Comparison of ENCODE assay signal across 6 worm cellular contexts in genomic region chrX:4480800-4481199, ce11.
TF ChIP-seq lines count a peak whose summit lies in the region.

No protein-coding gene starts in this region.

TF ChIP-seq in whole organism, L1 larva, 84 proteins besides CTCF, POLR2A, EP300 and RAD21:
- TF ChIP-seq unc-98 (GFP tag; IDR thresholded peaks at IDR 0.05; lab: Robert Waterston, UW): no peak
- TF ChIP-seq hlh-17 (GFP tag; optimal IDR thresholded peaks at IDR 0.05; lab: Kevin White, UChicago; ENCODE audit: borderline replicate concordance): no peak
- TF ChIP-seq lin-13 (GFP tag; optimal IDR thresholded peaks at IDR 0.05; lab: Kevin White, UChicago): no peak
- peak; percentile 85 for TF ChIP-seq elt-2 (tag; optimal IDR thresholded peaks at IDR 0.05; lab: Kevin White, UChicago)
- TF ChIP-seq egl-13 (tag; optimal IDR thresholded peaks at IDR 0.05; lab: Kevin White, UChicago): no peak
- no peak for TF ChIP-seq unc-62 (GFP tag; optimal IDR thresholded peaks at IDR 0.05; lab: Kevin White, UChicago)
- no peak for TF ChIP-seq fkh-10 (GFP tag; optimal IDR thresholded peaks at IDR 0.05; lab: Kevin White, UChicago)
- TF ChIP-seq nhr-19 (GFP tag; conservative IDR thresholded peaks at IDR 0.05; lab: Robert Waterston, UW): no peak
- no peak for TF ChIP-seq aha-1 (tag; optimal IDR thresholded peaks at IDR 0.05; lab: Kevin White, UChicago)
- TF ChIP-seq lin-35 (GFP tag; optimal IDR thresholded peaks at IDR 0.05; lab: Kevin White, UChicago): peak in 1 of 2 experiments; percentile 17
- no peak for TF ChIP-seq nhr-76 (tag; optimal IDR thresholded peaks at IDR 0.05; lab: Kevin White, UChicago)
- no peak for TF ChIP-seq hpl-2 (GFP tag; optimal IDR thresholded peaks at IDR 0.05; lab: Kevin White, UChicago)
- no peak for TF ChIP-seq lin-39 (tag; optimal IDR thresholded peaks at IDR 0.05; lab: Kevin White, UChicago)
- TF ChIP-seq nhr-77 (tag; optimal IDR thresholded peaks at IDR 0.05; lab: Kevin White, UChicago): no peak
- peak; percentile 31 for TF ChIP-seq pqm-1 (tag; optimal IDR thresholded peaks at IDR 0.05; lab: Kevin White, UChicago)
- no peak for TF ChIP-seq aly-2 (tag; optimal IDR thresholded peaks at IDR 0.05; lab: Kevin White, UChicago)

TF ChIP-seq in whole organism, L2 larva, 48 proteins besides CTCF, POLR2A, EP300 and RAD21:
- TF ChIP-seq R02D3.7 (tag; optimal IDR thresholded peaks at IDR 0.05; lab: Kevin White, UChicago) (no peak), nhr-6 (tag; optimal IDR thresholded peaks at IDR 0.05; lab: Kevin White, UChicago) (no peak), crh-2 (tag; optimal IDR thresholded peaks at IDR 0.05; lab: Kevin White, UChicago) (peak; percentile 39), Y55F3AM.14 (GFP tag; optimal IDR thresholded peaks at IDR 0.05; lab: Kevin White, UChicago) (no peak), sma-3 (GFP tag; optimal IDR thresholded peaks at IDR 0.05; lab: Kevin White, UChicago) (no peak), fos-1 (tag; optimal IDR thresholded peaks at IDR 0.05; lab: Kevin White, UChicago) (peak; percentile 91)

TF ChIP-seq in whole organism, L3 larva, 47 proteins besides CTCF, POLR2A, EP300 and RAD21 (continues in another document):
- no peak for TF ChIP-seq nhr-23 (tag; optimal IDR thresholded peaks at IDR 0.05; lab: Kevin White, UChicago)
- no peak for TF ChIP-seq nhr-77 (tag; optimal IDR thresholded peaks at IDR 0.05; lab: Kevin White, UChicago)
- TF ChIP-seq fkh-2 (tag; optimal IDR thresholded peaks at IDR 0.05; lab: Kevin White, UChicago): no peak
- TF ChIP-seq snpc-4 (tag; optimal IDR thresholded peaks at IDR 0.05; lab: Kevin White, UChicago): no peak
- no peak for TF ChIP-seq nhr-67 (tag; optimal IDR thresholded peaks at IDR 0.05; lab: Kevin White, UChicago)
- TF ChIP-seq elt-2 (tag; optimal IDR thresholded peaks at IDR 0.05; lab: Kevin White, UChicago): peak; percentile 89
- no peak for TF ChIP-seq nhr-76 (tag; optimal IDR thresholded peaks at IDR 0.05; lab: Kevin White, UChicago)
- no peak for TF ChIP-seq hmg-11 (tag; optimal IDR thresholded peaks at IDR 0.05; lab: Kevin White, UChicago)
- no peak for TF ChIP-seq eor-1 (tag; optimal IDR thresholded peaks at IDR 0.05; lab: Kevin White, UChicago)
- no peak for TF ChIP-seq nhr-237 (tag; optimal IDR thresholded peaks at IDR 0.05; lab: Kevin White, UChicago)
- peak; percentile 82 for TF ChIP-seq pqm-1 (tag; optimal IDR thresholded peaks at IDR 0.05; lab: Kevin White, UChicago)
- TF ChIP-seq lin-15B (tag; optimal IDR thresholded peaks at IDR 0.05; lab: Kevin White, UChicago): no peak
- TF ChIP-seq nhr-28 (tag; optimal IDR thresholded peaks at IDR 0.05; lab: Kevin White, UChicago): no peak
- no peak for TF ChIP-seq nfya-1 (tag; optimal IDR thresholded peaks at IDR 0.05; lab: Kevin White, UChicago; ENCODE audit: insufficient read depth)
- TF ChIP-seq skn-1 (tag; optimal IDR thresholded peaks at IDR 0.05; lab: Kevin White, UChicago): no peak
- no peak for TF ChIP-seq ztf-4 (tag; optimal IDR thresholded peaks at IDR 0.05; lab: Kevin White, UChicago)
- TF ChIP-seq jun-1 (tag; optimal IDR thresholded peaks at IDR 0.05; lab: Kevin White, UChicago): no peak
- peak; percentile 14 for TF ChIP-seq pha-4 (tag; optimal IDR thresholded peaks at IDR 0.05; lab: Kevin White, UChicago)
- no peak for TF ChIP-seq fos-1 (tag; optimal IDR thresholded peaks at IDR 0.05; lab: Kevin White, UChicago)

TF ChIP-seq in whole organism, L4 larva, 104 proteins besides CTCF, POLR2A, EP300 and RAD21:
- TF ChIP-seq hlh-11 (tag; optimal IDR thresholded peaks at IDR 0.05; lab: Kevin White, UChicago): peak; percentile 62
- no peak for TF ChIP-seq unc-130 (GFP tag; optimal IDR thresholded peaks at IDR 0.05; lab: Kevin White, UChicago)
- TF ChIP-seq nhr-28 (tag; optimal IDR thresholded peaks at IDR 0.05; lab: Kevin White, UChicago): peak; percentile 70
- TF ChIP-seq nhr-77 (tag; optimal IDR thresholded peaks at IDR 0.05; lab: Kevin White, UChicago): peak; percentile 9
- TF ChIP-seq pqm-1 (tag; optimal IDR thresholded peaks at IDR 0.05; lab: Kevin White, UChicago): peak; percentile 90
- TF ChIP-seq dmd-6 (GFP tag; IDR thresholded peaks at IDR 0.05; lab: Robert Waterston, UW): peak; percentile 36
- TF ChIP-seq daf-16 (GFP tag; optimal IDR thresholded peaks at IDR 0.05; lab: Kevin White, UChicago): no peak
- TF ChIP-seq daf-16 (tag; optimal IDR thresholded peaks at IDR 0.05; lab: Kevin White, UChicago): peak; percentile 65
- TF ChIP-seq nhr-11 (tag; optimal IDR thresholded peaks at IDR 0.05; lab: Kevin White, UChicago): no peak
- peak; percentile 55 for TF ChIP-seq dve-1 (tag; optimal IDR thresholded peaks at IDR 0.05; lab: Kevin White, UChicago; ENCODE audit: insufficient read depth)

TF ChIP-seq in whole organism, late embryonic, 69 proteins besides CTCF, POLR2A, EP300 and RAD21:
- TF ChIP-seq hlh-8 (tag; optimal IDR thresholded peaks at IDR 0.05; lab: Kevin White, UChicago) (no peak), elt-2 (tag; optimal IDR thresholded peaks at IDR 0.05; lab: Kevin White, UChicago) (peak; percentile 31), pha-4 (tag; optimal IDR thresholded peaks at IDR 0.05; lab: Kevin White, UChicago) (no peak), ceh-48 (tag; optimal IDR thresholded peaks at IDR 0.05; lab: Kevin White, UChicago) (no peak), hlh-30 (tag; optimal IDR thresholded peaks at IDR 0.05; lab: Kevin White, UChicago; ENCODE audit: insufficient read depth) (no peak), hlh-6 (tag; optimal IDR thresholded peaks at IDR 0.05; lab: Kevin White, UChicago) (no peak)

TF ChIP-seq in whole organism, young adult, 124 proteins besides CTCF, POLR2A, EP300 and RAD21:
- TF ChIP-seq cebp-1 (GFP tag; IDR thresholded peaks at IDR 0.05; lab: Robert Waterston, UW) (no peak), cebp-1 (tag; optimal IDR thresholded peaks at IDR 0.05; lab: Kevin White, UChicago) (peak; percentile 12), nhr-80 (tag; optimal IDR thresholded peaks at IDR 0.05; lab: Kevin White, UChicago) (peak; percentile 70), ztf-25 (GFP tag; IDR thresholded peaks at IDR 0.05; lab: Robert Waterston, UW) (no peak)
